Worm (Caenorhabditis elegans): ENCODE data around the gene Y73F4A.3.

- TF ChIP-seq ztf-29 (GFP tag; IDR thresholded peaks at IDR 0.05) (no peak), ztf-23 (GFP tag; IDR thresholded peaks at IDR 0.05) (no peak), ref-1 (GFP tag; conservative IDR thresholded peaks at IDR 0.05) (no peak), cog-1 (tag; optimal IDR thresholded peaks at IDR 0.05) (no peak)
Observed at ce11 chrIV:9032550-9032949, 7.7 kb downstream of the Y73F4A.3 start, which contains the start of gene C53D6.6.

All from whole organism, midembryonic.